Fruit fly (Drosophila melanogaster): ENCODE data around the gene CycK.

Gene CycK

dm6 chr2L:22144127-22144526, 14.2 kb upstream of the CycK start (continued):
- TF ChIP-seq ab (GFP tag; optimal IDR thresholded peaks at IDR 0.05) (no peak), fu2 (GFP tag; optimal IDR thresholded peaks at IDR 0.05) (no peak), gem (tag; optimal IDR thresholded peaks at IDR 0.05) (no peak), CG10147 (GFP tag; optimal IDR thresholded peaks at IDR 0.05) (no peak), stwl (tag; optimal IDR thresholded peaks at IDR 0.05) (no peak), Mrtf (GFP tag; IDR thresholded peaks at IDR 0.05) (no peak), salm (tag; optimal IDR thresholded peaks at IDR 0.05) (no peak), CG3065 (GFP tag; optimal IDR thresholded peaks at IDR 0.05) (no peak), CG10462 (GFP tag; optimal IDR thresholded peaks at IDR 0.05) (no peak), wek (GFP tag; optimal IDR thresholded peaks at IDR 0.05) (peak; percentile 47), CG33213 (GFP tag; optimal IDR thresholded peaks at IDR 0.05) (no peak), HHEX (GFP tag; optimal IDR thresholded peaks at IDR 0.05) (peak; percentile 75), dan (GFP tag; IDR thresholded peaks at IDR 0.05) (no peak), CG10565 (GFP tag; optimal IDR thresholded peaks at IDR 0.05) (no peak), ro (GFP tag; IDR thresholded peaks at IDR 0.05) (no peak), CG4854 (GFP tag; optimal IDR thresholded peaks at IDR 0.05) (no peak), CG10543 (GFP tag; optimal IDR thresholded peaks at IDR 0.05) (peak; percentile 0), ftz-f1 (GFP tag; optimal IDR thresholded peaks at IDR 0.05) (no peak), cwo (GFP tag; optimal IDR thresholded peaks at IDR 0.05) (no peak), ara (GFP tag; IDR thresholded peaks at IDR 0.05) (peak; percentile 70; the same call in 1 of the 2 replicates), Fer2 (tag; optimal IDR thresholded peaks at IDR 0.05) (peak; percentile 72), CG3995 (GFP tag; optimal IDR thresholded peaks at IDR 0.05) (no peak), nom (GFP tag; optimal IDR thresholded peaks at IDR 0.05) (no peak), CG10366 (GFP tag; IDR thresholded peaks at IDR 0.05) (no peak), nmo (GFP tag; optimal IDR thresholded peaks at IDR 0.05) (no peak), MTF-1 (GFP tag; optimal IDR thresholded peaks at IDR 0.05; ENCODE audit: borderline replicate concordance) (peak; percentile 82), pnt (GFP tag; optimal IDR thresholded peaks at IDR 0.05) (no peak), Doc3 (GFP tag; IDR thresholded peaks at IDR 0.05; ENCODE audit: partially characterized antibody) (no peak), CG12071 (GFP tag; optimal IDR thresholded peaks at IDR 0.05) (peak; percentile 76), slou (GFP tag; optimal IDR thresholded peaks at IDR 0.05) (no peak), pan (optimal IDR thresholded peaks at IDR 0.05) (no peak), pan (GFP tag; optimal IDR thresholded peaks at IDR 0.05 in 1 of 2, IDR thresholded peaks at IDR 0.05 in 1 of 2) (peak in 1 of 2 experiments; percentile 28), B-H1 (GFP tag; IDR thresholded peaks at IDR 0.05) (peak; percentile 16; the same call in 1 of the 3 replicates), CG8089 (GFP tag; optimal IDR thresholded peaks at IDR 0.05) (no peak), danr (GFP tag; IDR thresholded peaks at IDR 0.05) (0 out of 2 replicates have a peak, but pooled peaks have one; percentile 10), Bgb (GFP tag; IDR thresholded peaks at IDR 0.05; ENCODE audit: partially characterized antibody) (no peak), CG13894 (tag; optimal IDR thresholded peaks at IDR 0.05) (peak; percentile 59), slbo (GFP tag; IDR thresholded peaks at IDR 0.05) (no peak), vvl (GFP tag; IDR thresholded peaks at IDR 0.05) (no peak), Nf-YB (GFP tag; optimal IDR thresholded peaks at IDR 0.05) (no peak), ind (GFP tag; optimal IDR thresholded peaks at IDR 0.05) (no peak), pfk (GFP tag; optimal IDR thresholded peaks at IDR 0.05) (peak; percentile 79), Lpt (GFP tag; optimal IDR thresholded peaks at IDR 0.05) (no peak), bab2 (GFP tag; optimal IDR thresholded peaks at IDR 0.05) (no peak), Hr51 (GFP tag; optimal IDR thresholded peaks at IDR 0.05) (no peak), CrebB (tag; optimal IDR thresholded peaks at IDR 0.05) (peak; percentile 2), pb (GFP tag; optimal IDR thresholded peaks at IDR 0.05) (no peak), CG5180 (GFP tag; optimal IDR thresholded peaks at IDR 0.05) (peak; percentile 51), eve (GFP tag; optimal IDR thresholded peaks at IDR 0.05) (no peak), nerfin-2 (GFP tag; IDR thresholded peaks at IDR 0.05; ENCODE audit: partially characterized antibody) (no peak), CG2678 (tag; optimal IDR thresholded peaks at IDR 0.05) (peak; percentile 78)
